Fruit fly (Drosophila melanogaster): Measurements from ENCODE around the gene Rilpl.

Gene Rilpl

dm6 chrX:1392875-1393274, at the start of gene Rilpl:
Rilpl (plus strand) TSS chrX:1393054.
- TF ChIP-seq CG4496 (GFP tag; IDR thresholded peaks at IDR 0.05) (peak; percentile 41; the same call in 1 of the 3 replicates), CG17806 (tag; optimal IDR thresholded peaks at IDR 0.05) (no peak), CG32121 (GFP tag; IDR thresholded peaks at IDR 0.05) (peak; percentile 22; the same call in 1 of the 2 replicates), EcR (GFP tag; optimal IDR thresholded peaks at IDR 0.05) (no peak)

DNA sequence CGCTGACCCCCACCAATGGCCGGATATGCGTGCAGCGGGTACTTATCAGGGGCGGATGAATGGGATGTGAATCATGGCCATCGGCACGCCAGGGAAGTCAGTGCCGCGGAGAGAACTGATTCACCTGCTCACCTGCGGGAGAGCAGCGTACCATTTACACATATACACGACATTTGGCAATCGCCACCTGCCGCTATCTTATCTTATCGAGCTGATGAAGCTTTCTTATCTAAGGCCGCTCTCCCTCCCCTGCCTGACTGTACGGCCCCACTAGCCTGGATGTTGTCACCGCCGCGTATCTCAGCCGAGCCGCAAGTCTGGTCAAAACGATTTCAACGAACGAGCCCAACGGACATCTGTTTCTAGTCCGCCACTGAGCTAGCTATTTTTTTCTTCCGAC, 46.6 kb upstream of the Rilpl start, which contains the start of gene Tsp2A:
Gene Tsp2A (plus strand): TSS at position 298 of the 400 bp plus-strand sequence.
- TF ChIP-seq CG10348 (GFP tag; IDR thresholded peaks at IDR 0.05) (no peak), CG14655 (GFP tag; optimal IDR thresholded peaks at IDR 0.05) (no peak), rn (GFP tag; IDR thresholded peaks at IDR 0.05) (no peak), Pif1A (GFP tag; optimal IDR thresholded peaks at IDR 0.05) (no peak), Snoo (tag; optimal IDR thresholded peaks at IDR 0.05) (no peak), CG17806 (tag; optimal IDR thresholded peaks at IDR 0.05) (no peak), CG9948 (tag; optimal IDR thresholded peaks at IDR 0.05) (no peak), D1 (tag; optimal IDR thresholded peaks at IDR 0.05) (no peak), CG15710 (tag; optimal IDR thresholded peaks at IDR 0.05) (no peak), CG34367 (tag; optimal IDR thresholded peaks at IDR 0.05) (no peak), CG13204 (GFP tag; optimal IDR thresholded peaks at IDR 0.05) (no peak), Pif1B (GFP tag; optimal IDR thresholded peaks at IDR 0.05) (no peak)

DNA sequence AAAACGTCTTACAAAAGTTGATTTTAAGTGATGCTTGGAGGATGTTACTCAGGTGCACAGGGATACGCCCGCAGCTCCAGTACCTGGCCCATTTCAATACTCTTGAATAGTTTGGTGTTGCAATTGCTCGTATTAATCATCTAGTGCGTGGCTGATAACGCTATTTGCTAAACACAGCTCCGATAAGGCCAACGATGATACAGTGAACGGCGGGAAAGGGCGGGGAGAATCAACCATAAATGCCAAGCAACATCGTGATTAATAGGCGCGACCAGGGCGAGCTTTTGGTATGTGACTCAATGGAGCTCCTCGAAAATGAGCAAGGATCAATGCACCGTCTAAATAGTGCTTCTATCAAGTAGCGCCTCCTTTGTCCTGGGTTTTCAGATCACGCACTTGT, 46.0 kb upstream of the Rilpl start:
- TF ChIP-seq Pif1B (GFP tag; optimal IDR thresholded peaks at IDR 0.05), result no peak

dm6 chrX:1349255-1349654, 43.6 kb upstream of the Rilpl start, which contains the start of gene MTPAP:
MTPAP (minus strand) TSS chrX:1349357.
- TF ChIP-seq CG13204 (GFP tag; optimal IDR thresholded peaks at IDR 0.05) (no peak), CG17806 (tag; optimal IDR thresholded peaks at IDR 0.05) (no peak), Pif1A (GFP tag; optimal IDR thresholded peaks at IDR 0.05) (no peak), EcR (GFP tag; optimal IDR thresholded peaks at IDR 0.05) (no peak), CG9948 (tag; optimal IDR thresholded peaks at IDR 0.05) (no peak), CG8301 (tag; optimal IDR thresholded peaks at IDR 0.05) (no peak), CG8159 (tag; optimal IDR thresholded peaks at IDR 0.05) (no peak), Ets98B (GFP tag; IDR thresholded peaks at IDR 0.05) (no peak), D1 (tag; optimal IDR thresholded peaks at IDR 0.05) (no peak), CG4496 (GFP tag; IDR thresholded peaks at IDR 0.05) (no peak), fd96Ca (GFP tag; IDR thresholded peaks at IDR 0.05) (no peak), gl (tag; optimal IDR thresholded peaks at IDR 0.05) (no peak), rn (GFP tag; IDR thresholded peaks at IDR 0.05) (no peak), Pif1B (GFP tag; optimal IDR thresholded peaks at IDR 0.05) (no peak), CG32121 (GFP tag; IDR thresholded peaks at IDR 0.05) (no peak), CG15710 (tag; optimal IDR thresholded peaks at IDR 0.05) (no peak), CG12605 (GFP tag; IDR thresholded peaks at IDR 0.05) (no peak), CG10348 (GFP tag; IDR thresholded peaks at IDR 0.05) (no peak), CG34367 (tag; optimal IDR thresholded peaks at IDR 0.05) (no peak), CG14655 (GFP tag; optimal IDR thresholded peaks at IDR 0.05) (no peak)

- TF ChIP-seq Ets98B (GFP tag; IDR thresholded peaks at IDR 0.05) (no peak), fd96Ca (GFP tag; IDR thresholded peaks at IDR 0.05) (no peak), gl (tag; optimal IDR thresholded peaks at IDR 0.05) (no peak), CG4496 (GFP tag; IDR thresholded peaks at IDR 0.05) (no peak), EcR (GFP tag; optimal IDR thresholded peaks at IDR 0.05) (peak; percentile 25), CG15710 (tag; optimal IDR thresholded peaks at IDR 0.05) (no peak), CG9948 (tag; optimal IDR thresholded peaks at IDR 0.05) (no peak)
Observed at dm6 chrX:1353322-1354212, 39.3 kb upstream of the Rilpl start, which contains the start of the genes CG12773 and CG11417. CG12773 (minus strand) TSS chrX:1353981. CG11417 (plus strand) TSS chrX:1354014.

- no peak for TF ChIP-seq Ets98B (GFP tag; IDR thresholded peaks at IDR 0.05)
- no peak for TF ChIP-seq CG8159 (tag; optimal IDR thresholded peaks at IDR 0.05)
- no peak for TF ChIP-seq CG4496 (GFP tag; IDR thresholded peaks at IDR 0.05)
Observed at dm6 chrX:1357501-1357900, 35.4 kb upstream of the Rilpl start, which contains the start of gene png. png (minus strand) TSS chrX:1357601.

- TF ChIP-seq CG32121 (GFP tag; IDR thresholded peaks at IDR 0.05), result no peak
- no peak for TF ChIP-seq CG12605 (GFP tag; IDR thresholded peaks at IDR 0.05)
- no peak for TF ChIP-seq CG13204 (GFP tag; optimal IDR thresholded peaks at IDR 0.05)
- TF ChIP-seq CG15710 (tag; optimal IDR thresholded peaks at IDR 0.05), result no peak
- TF ChIP-seq CG14655 (GFP tag; optimal IDR thresholded peaks at IDR 0.05), result no peak
- no peak for TF ChIP-seq CG8301 (tag; optimal IDR thresholded peaks at IDR 0.05)
- TF ChIP-seq rn (GFP tag; IDR thresholded peaks at IDR 0.05), result no peak
- no peak for TF ChIP-seq fd96Ca (GFP tag; IDR thresholded peaks at IDR 0.05)
- no peak for TF ChIP-seq gl (tag; optimal IDR thresholded peaks at IDR 0.05)
- no peak for TF ChIP-seq CG8159 (tag; optimal IDR thresholded peaks at IDR 0.05)
- TF ChIP-seq CG10348 (GFP tag; IDR thresholded peaks at IDR 0.05), result no peak
Observed at dm6 chrX:1368949-1369348, 23.9 kb upstream of the Rilpl start, which contains the start of gene CG14770. CG14770 (plus strand) TSS chrX:1369249.

All from whole organism, pupa.